Fruit fly (Drosophila melanogaster) whole organism, embryonic: ENCODE results near the gene CG12728.

ENCODE experiments used
- Atf6 ChIP-seq: fragments of 200-800 bp; sonication (Bioruptor generic); IDR thresholded peaks from 2 replicates; pipeline ENCODE4 v1.3.6; 2022; ENCODE audit warnings: missing biosample characterization, missing genetic modification characterization
- CG10147 ChIP-seq: fragments of 200-800 bp; sonication (Bioruptor generic); optimal IDR thresholded peaks from 2 replicates; lab custom pipeline; 2019; ENCODE audit warnings: missing biosample characterization, mild to moderate bottlenecking, missing genetic modification characterization, moderate library complexity
- CG1024 ChIP-seq: fragments of 200-800 bp; sonication (Bioruptor generic); IDR thresholded peaks from 2 replicates; pipeline ENCODE4 v1.3.6; 2022; ENCODE audit warnings: missing biosample characterization, missing genetic modification characterization
- CG12155 ChIP-seq: fragments of 200-800 bp; sonication (Bioruptor generic); optimal IDR thresholded peaks from 3 replicates; lab custom pipeline; 2016; ENCODE audit warnings: missing biosample characterization, missing genetic modification characterization
- CG13296 ChIP-seq: fragments of 200-800 bp; sonication (Bioruptor generic); optimal IDR thresholded peaks from 3 replicates; lab custom pipeline; 2018; ENCODE audit warnings: missing biosample characterization, mild to moderate bottlenecking, missing genetic modification characterization
- CG18599 ChIP-seq: fragments of 200-800 bp; sonication (Bioruptor generic); optimal IDR thresholded peaks from 3 replicates; lab custom pipeline; 2017; ENCODE audit warnings: missing biosample characterization, missing genetic modification characterization, mild to moderate bottlenecking, moderate library complexity, missing genetic modification reagents
- CG18619 ChIP-seq: fragments of 200-800 bp; sonication (Bioruptor generic); optimal IDR thresholded peaks from 3 replicates; lab custom pipeline; 2017; ENCODE audit warnings: missing biosample characterization, mild to moderate bottlenecking, missing genetic modification characterization
- CG2116 ChIP-seq: fragments of 200-800 bp; sonication (Bioruptor generic); optimal IDR thresholded peaks from 3 replicates; lab custom pipeline; 2018; ENCODE audit warnings: missing biosample characterization, mild to moderate bottlenecking, missing genetic modification characterization
- CG2889 ChIP-seq: fragments of 200-800 bp; sonication (Bioruptor generic); IDR thresholded peaks from 3 replicates; pipeline ENCODE4 v1.3.6; 2022; ENCODE audit warnings: missing biosample characterization, missing genetic modification characterization
- CG33557 ChIP-seq: fragments of 200-800 bp; sonication (Bioruptor generic); optimal IDR thresholded peaks from 2 replicates; lab custom pipeline; 2019; ENCODE audit warnings: missing biosample characterization, mild to moderate bottlenecking, missing genetic modification characterization, moderate library complexity
- CG3726 ChIP-seq: fragments of 200-800 bp; sonication (Bioruptor generic); IDR thresholded peaks from 3 replicates; pipeline ENCODE4, ENCODE4 v1.3.6; 2022; ENCODE audit warnings: missing biosample characterization, missing genetic modification characterization
- CG4820 ChIP-seq: fragments of 200-800 bp; sonication (Bioruptor generic); optimal IDR thresholded peaks from 3 replicates; lab custom pipeline; 2016; ENCODE audit warnings: missing biosample characterization, missing genetic modification characterization
- CG6175 ChIP-seq: fragments of 200-800 bp; sonication (Bioruptor generic); IDR thresholded peaks from 3 replicates; pipeline ENCODE4 v1.3.6; 2022; ENCODE audit warnings: missing biosample characterization, missing genetic modification characterization
- CkIIα-i1 ChIP-seq: fragments of 200-800 bp; sonication (Bioruptor generic); IDR thresholded peaks from 2 replicates; pipeline ENCODE4 v1.3.6; 2022; ENCODE audit warnings: missing biosample characterization, missing genetic modification characterization
- D19A ChIP-seq: fragments of 200-800 bp; optimal IDR thresholded peaks from 3 replicates; lab custom pipeline; 2019; ENCODE audit warnings: missing biosample characterization, mild to moderate bottlenecking, missing genetic modification characterization, moderate library complexity
- Dbx ChIP-seq: fragments of 200-800 bp; sonication (Bioruptor generic); IDR thresholded peaks from 3 replicates; pipeline ENCODE4 v1.3.6; 2022; ENCODE audit warnings: missing biosample characterization, missing genetic modification characterization
- Dref ChIP-seq: fragments of 200-800 bp; sonication (Bioruptor generic); IDR thresholded peaks from 2 replicates; pipeline ENCODE4 v1.3.6; 2022; ENCODE audit warnings: missing biosample characterization, missing genetic modification characterization
- Eip74EF ChIP-seq, 2 experiments: fragments of 200-800 bp in 1 of 2; fragments of >200 bp in 1 of 2; sonication (Bioruptor generic) in 1 of 2; optimal IDR thresholded peaks; 2 replicates each; lab custom pipeline; 2017 to 2019; ENCODE audit warnings: missing biosample characterization in 2 of 2, missing genetic modification characterization in 2 of 2, mild to moderate bottlenecking in 1 of 2, moderate library complexity in 1 of 2
- HHEX ChIP-seq: fragments of 200-800 bp; sonication (Bioruptor generic); optimal IDR thresholded peaks from 3 replicates; lab custom pipeline; 2017; ENCODE audit warnings: missing biosample characterization, mild to moderate bottlenecking, missing genetic modification characterization, missing genetic modification reagents
- Lim3 ChIP-seq: fragments of 200-800 bp; sonication (Bioruptor generic); IDR thresholded peaks from 2 replicates; pipeline ENCODE4 v1.3.6; 2022; ENCODE audit warnings: missing biosample characterization, missing genetic modification characterization
- Med ChIP-seq: fragments of 200-800 bp; sonication (Bioruptor generic); peaks from one replicate; lab custom pipeline; 2016; ENCODE audit warnings: missing biosample characterization, missing genetic modification characterization, mild to moderate bottlenecking, inconsistent platforms, moderate library complexity
- Opbp ChIP-seq: fragments of 200-800 bp; sonication (Bioruptor generic); IDR thresholded peaks from 3 replicates; pipeline ENCODE4 v1.3.6; 2022; ENCODE audit warnings: missing biosample characterization, missing genetic modification characterization; ENCODE audit not compliant: partially characterized antibody
- Six4 ChIP-seq: fragments of 200-800 bp; sonication (Bioruptor generic); optimal IDR thresholded peaks from 2 replicates; lab custom pipeline; 2016; ENCODE audit warnings: missing biosample characterization, missing genetic modification characterization
- Tbp ChIP-seq: fragments of >200 bp; optimal IDR thresholded peaks from 2 replicates; lab custom pipeline; 2018; ENCODE audit warnings: missing biosample characterization, missing genetic modification characterization
- Usf ChIP-seq: fragments of 200-800 bp; sonication (Bioruptor generic); optimal IDR thresholded peaks from 2 replicates; lab custom pipeline; 2017; ENCODE audit warnings: missing genotype, missing biosample characterization, missing genetic modification characterization
- Xbp1 ChIP-seq: fragments of 200-800 bp; sonication (Bioruptor generic); optimal IDR thresholded peaks from 3 replicates; lab custom pipeline; 2016; ENCODE audit warnings: missing biosample characterization, mild to moderate bottlenecking, missing genetic modification characterization
- YL-1 ChIP-seq: fragments of 200-800 bp; sonication (Bioruptor generic); optimal IDR thresholded peaks from 3 replicates; lab custom pipeline; 2017; ENCODE audit warnings: missing biosample characterization, mild to moderate bottlenecking, missing genetic modification characterization
- bbx ChIP-seq: fragments of 200-800 bp; sonication (Bioruptor generic); IDR thresholded peaks from 2 replicates; pipeline ENCODE4 v1.3.6; 2022; ENCODE audit warnings: missing biosample characterization, missing genetic modification characterization; ENCODE audit not compliant: partially characterized antibody
- cato ChIP-seq: fragments of 200-800 bp; sonication (Bioruptor generic); optimal IDR thresholded peaks from 2 replicates; lab custom pipeline; 2016; ENCODE audit warnings: missing biosample characterization, missing genetic modification characterization, borderline replicate concordance
- chm ChIP-seq: fragments of 200-800 bp; sonication (Bioruptor generic); IDR thresholded peaks from 2 replicates; pipeline ENCODE4 v1.3.6; 2022; ENCODE audit warnings: missing biosample characterization, missing genetic modification characterization
- exex ChIP-seq: fragments of 200-800 bp; sonication (Bioruptor generic); optimal IDR thresholded peaks from 4 replicates; lab custom pipeline; 2018; ENCODE audit warnings: missing biosample characterization, mild to moderate bottlenecking, missing genetic modification characterization, moderate library complexity
- fd102C ChIP-seq: fragments of 200-800 bp; sonication (Bioruptor generic); optimal IDR thresholded peaks from 2 replicates; lab custom pipeline; 2018; ENCODE audit warnings: missing biosample characterization, mild to moderate bottlenecking, missing genetic modification characterization, moderate library complexity
- lilli ChIP-seq: fragments of 200-800 bp; sonication (Bioruptor generic); optimal IDR thresholded peaks from 3 replicates; lab custom pipeline; 2016; ENCODE audit warnings: missing biosample characterization, missing genetic modification characterization
- pb ChIP-seq: fragments of 200-800 bp; sonication (Bioruptor generic); optimal IDR thresholded peaks from 3 replicates; lab custom pipeline; 2016; ENCODE audit warnings: missing biosample characterization, missing genetic modification characterization
- peb ChIP-seq: fragments of 200-800 bp; sonication (Bioruptor generic); IDR thresholded peaks from 2 replicates; pipeline ENCODE4 v1.3.6; 2022; ENCODE audit warnings: missing biosample characterization, missing genetic modification characterization
- sens ChIP-seq: fragments of 200-800 bp; sonication (Bioruptor generic); peaks from one replicate; lab custom pipeline; 2016; ENCODE audit warnings: missing biosample characterization, missing genetic modification characterization
- unpg ChIP-seq: fragments of 200-800 bp; sonication (Bioruptor generic); optimal IDR thresholded peaks from 3 replicates; lab custom pipeline; 2018; ENCODE audit warnings: missing biosample characterization, mild to moderate bottlenecking, missing genetic modification characterization, moderate library complexity
- vfl ChIP-seq: fragments of 200-800 bp; sonication (Bioruptor generic); optimal IDR thresholded peaks from 2 replicates; lab custom pipeline; 2016; ENCODE audit warnings: missing biosample characterization, missing genetic modification characterization

CG12728 gene

dm6 chrX:5901628-5902213, 40.7 kb upstream of the CG12728 start (continued):
- TF ChIP-seq Xbp1 (GFP tag; lab: Kevin White, UChicago), result peak; percentile 10
- TF ChIP-seq Eip74EF (GFP tag; optimal IDR thresholded peaks at IDR 0.05; lab: Kevin White, UChicago), result peak in 1 of 2 experiments; percentile 15
- TF ChIP-seq CG18619 (GFP tag; lab: Kevin White, UChicago), result no peak
- peak; percentile 32; the same call in 1 of the 2 replicates for TF ChIP-seq bbx (GFP tag; lab: Robert Waterston, UW)
- TF ChIP-seq Usf, result no peak
- TF ChIP-seq exex (tag; lab: Kevin White, UChicago), result no peak
- peak; percentile 54 for TF ChIP-seq CG18599 (GFP tag; lab: Kevin White, UChicago)
- peak; percentile 31 for TF ChIP-seq pb
- TF ChIP-seq CG33557 (GFP tag; lab: Kevin White, UChicago), result peak; percentile 1
- no peak for TF ChIP-seq vfl (GFP tag; lab: Kevin White, UChicago)
- peak; percentile 77; the same call in 2 of the 3 replicates for TF ChIP-seq Dbx (GFP tag; lab: Robert Waterston, UW)
- TF ChIP-seq CG2116, result peak; percentile 23
- TF ChIP-seq Lim3, result no peak

dm6 chrX:5902701-5903100, 39.7 kb upstream of the CG12728 start:
- no peak for TF ChIP-seq Six4 (GFP tag; lab: Kevin White, UChicago)
- TF ChIP-seq cato, result no peak
- no peak for TF ChIP-seq Atf6 (GFP tag; lab: Robert Waterston, UW)
- no peak for TF ChIP-seq unpg
- TF ChIP-seq sens (GFP tag; lab: Kevin White, UChicago), result peak; percentile 41
- TF ChIP-seq CG13296 (GFP tag; lab: Kevin White, UChicago), result no peak
- no peak for TF ChIP-seq D19A (tag; lab: Kevin White, UChicago)
- TF ChIP-seq CG4820, result no peak
- TF ChIP-seq chm (GFP tag; lab: Robert Waterston, UW), result peak; percentile 44; the same call in 1 of the 2 replicates
- TF ChIP-seq YL-1 (GFP tag; lab: Kevin White, UChicago), result no peak
- TF ChIP-seq CG12155 (GFP tag; lab: Kevin White, UChicago), result no peak
- TF ChIP-seq CG10147, result no peak
- TF ChIP-seq Opbp (GFP tag; lab: Robert Waterston, UW), result no peak
- no peak for TF ChIP-seq fd102C (GFP tag; lab: Kevin White, UChicago)
- 0 out of 3 replicates have a peak, but pooled peaks have one; percentile 33 for TF ChIP-seq CG3726 (GFP tag; lab: Robert Waterston, UW)
- TF ChIP-seq Med, result peak; percentile 63
- TF ChIP-seq lilli, result peak; percentile 32
- TF ChIP-seq Tbp (GFP tag; lab: Kevin White, UChicago), result no peak
- no peak for TF ChIP-seq CG1024 (GFP tag; lab: Robert Waterston, UW)
- no peak for TF ChIP-seq peb (GFP tag; lab: Robert Waterston, UW)
- peak; percentile 11; the same call in 1 of the 3 replicates for TF ChIP-seq CG2889
- 0 out of 2 replicates have a peak, but pooled peaks have one; percentile 16 for TF ChIP-seq CkIIα-i1 (GFP tag; lab: Robert Waterston, UW)
- no peak for TF ChIP-seq Dref
- no peak for TF ChIP-seq CG6175
- no peak for TF ChIP-seq HHEX
